Fruit fly (Drosophila melanogaster) whole organism, pupa: ENCODE results near the gene CG7320.

Experiments
- CG10348 ChIP-seq: fragments of 200-800 bp; sonication (Bioruptor generic); IDR thresholded peaks from 2 replicates; pipeline ENCODE4 v1.3.6; 2022; ENCODE audit warnings: missing biosample characterization, missing genetic modification characterization
- CG12605 ChIP-seq: fragments of 200-800 bp; sonication (Bioruptor generic); IDR thresholded peaks from 2 replicates; pipeline ENCODE4 v1.3.6; 2022; ENCODE audit warnings: missing biosample characterization, missing genetic modification characterization
- CG13204 ChIP-seq: fragments of 200-800 bp; sonication (Bioruptor generic); optimal IDR thresholded peaks from 2 replicates; lab custom pipeline; 2018; ENCODE audit warnings: missing biosample characterization, mild to moderate bottlenecking, missing genetic modification characterization, moderate library complexity
- CG14655 ChIP-seq: fragments of 200-800 bp; sonication (Bioruptor generic); optimal IDR thresholded peaks from 3 replicates; lab custom pipeline; 2017; ENCODE audit warnings: mild to moderate bottlenecking, missing biosample characterization, missing genetic modification reagents, missing genetic modification characterization
- CG15710 ChIP-seq: fragments of 200-800 bp; sonication (Bioruptor generic); optimal IDR thresholded peaks from 2 replicates; lab custom pipeline; 2018; ENCODE audit warnings: missing biosample characterization, mild to moderate bottlenecking, missing genetic modification characterization, moderate library complexity
- CG17806 ChIP-seq: fragments of 200-800 bp; sonication (Bioruptor generic); optimal IDR thresholded peaks from 2 replicates; lab custom pipeline; 2018; ENCODE audit warnings: missing biosample characterization, mild to moderate bottlenecking, missing genetic modification characterization, moderate library complexity
- CG32121 ChIP-seq: fragments of 200-800 bp; sonication (Bioruptor generic); IDR thresholded peaks from 2 replicates; pipeline ENCODE4 v1.3.6; 2022; ENCODE audit warnings: missing biosample characterization, missing genetic modification characterization
- CG34367 ChIP-seq: fragments of 200-800 bp; sonication (Bioruptor generic); optimal IDR thresholded peaks from 2 replicates; lab custom pipeline; 2018; ENCODE audit warnings: missing biosample characterization, mild to moderate bottlenecking, missing genetic modification characterization
- CG4496 ChIP-seq: fragments of 200-800 bp; sonication (Bioruptor generic); IDR thresholded peaks from 3 replicates; pipeline ENCODE4 v1.3.6; 2022; ENCODE audit warnings: missing biosample characterization, missing genetic modification characterization
- CG8159 ChIP-seq: fragments of 200-800 bp; sonication (Bioruptor generic); optimal IDR thresholded peaks from 3 replicates; lab custom pipeline; 2018; ENCODE audit warnings: missing biosample characterization, mild to moderate bottlenecking, missing genetic modification characterization, moderate library complexity
- CG8301 ChIP-seq: fragments of 200-800 bp; sonication (Bioruptor generic); optimal IDR thresholded peaks from 2 replicates; lab custom pipeline; 2018; ENCODE audit warnings: missing biosample characterization, mild to moderate bottlenecking, missing genetic modification characterization
- CG9948 ChIP-seq: fragments of 200-800 bp; sonication (Bioruptor generic); optimal IDR thresholded peaks from 2 replicates; lab custom pipeline; 2018; ENCODE audit warnings: missing biosample characterization, mild to moderate bottlenecking, missing genetic modification characterization, moderate library complexity
- D1 ChIP-seq: fragments of 200-800 bp; sonication (Bioruptor generic); optimal IDR thresholded peaks from 2 replicates; lab custom pipeline; 2018; ENCODE audit warnings: missing biosample characterization, mild to moderate bottlenecking, missing genetic modification characterization, moderate library complexity
- EcR ChIP-seq: fragments of 200-800 bp; sonication (Bioruptor generic); optimal IDR thresholded peaks from 3 replicates; lab custom pipeline; 2019; ENCODE audit warnings: missing biosample characterization, missing genetic modification characterization, mild to moderate bottlenecking, moderate library complexity, missing genetic modification reagents
- Ets98B ChIP-seq: fragments of 200-800 bp; sonication (Bioruptor generic); IDR thresholded peaks from 2 replicates; pipeline ENCODE4 v1.3.6; 2022; ENCODE audit warnings: missing biosample characterization, missing genetic modification characterization
- Pif1A ChIP-seq: fragments of 200-800 bp; sonication (Bioruptor generic); optimal IDR thresholded peaks from 3 replicates; lab custom pipeline; 2016; ENCODE audit warnings: missing biosample characterization, missing genetic modification characterization
- Pif1B ChIP-seq: fragments of 200-800 bp; sonication (Bioruptor generic); optimal IDR thresholded peaks from 3 replicates; lab custom pipeline; 2016; ENCODE audit warnings: missing biosample characterization, missing genetic modification characterization
- Snoo ChIP-seq: fragments of 200-800 bp; sonication (Bioruptor generic); optimal IDR thresholded peaks from 3 replicates; lab custom pipeline; 2017; ENCODE audit warnings: missing biosample characterization, mild to moderate bottlenecking, missing genetic modification characterization, inconsistent platforms
- fd96Ca ChIP-seq: fragments of 200-800 bp; sonication (Bioruptor generic); IDR thresholded peaks from 3 replicates; pipeline ENCODE4 v1.3.6; 2022; ENCODE audit warnings: missing biosample characterization, missing genetic modification characterization
- gl ChIP-seq: fragments of 200-800 bp; sonication (Bioruptor generic); optimal IDR thresholded peaks from 2 replicates; lab custom pipeline; 2018; ENCODE audit warnings: missing biosample characterization, mild to moderate bottlenecking, missing genetic modification characterization
- rn ChIP-seq: fragments of 200-800 bp; sonication (Bioruptor generic); IDR thresholded peaks from 2 replicates; pipeline ENCODE4 v1.3.6; 2022; ENCODE audit warnings: missing biosample characterization, missing genetic modification characterization

The CG7320 gene

dm6 chr3L:18238568-18238967 lies 37.3 kb downstream of the CG7320 start:
- TF ChIP-seq CG13204 (GFP tag; lab: Kevin White, UChicago) (peak; percentile 3), gl (peak; percentile 67), CG4496 (GFP tag; lab: Robert Waterston, UW) (peak; percentile 80), EcR (GFP tag; lab: Kevin White, UChicago) (no peak), CG14655 (GFP tag; lab: Kevin White, UChicago) (peak; percentile 96), D1 (tag; lab: Kevin White, UChicago) (peak; percentile 93), Snoo (tag; lab: Kevin White, UChicago) (peak; percentile 13), CG8301 (tag; lab: Kevin White, UChicago) (peak; percentile 90), CG32121 (GFP tag; lab: Robert Waterston, UW) (peak; percentile 64; the same call in 1 of the 2 replicates), rn (GFP tag; lab: Robert Waterston, UW) (0 out of 2 replicates have a peak, but pooled peaks have one; percentile 35), CG12605 (GFP tag; lab: Robert Waterston, UW) (peak; percentile 68; the same call in 1 of the 2 replicates), CG17806 (tag; lab: Kevin White, UChicago) (peak; percentile 95), CG34367 (tag; lab: Kevin White, UChicago) (peak; percentile 93), CG8159 (tag; lab: Kevin White, UChicago) (peak; percentile 86), fd96Ca (GFP tag; lab: Robert Waterston, UW) (peak; percentile 28; the same call in 1 of the 3 replicates), CG10348 (GFP tag; lab: Robert Waterston, UW) (no peak), Ets98B (peak; percentile 62), CG15710 (tag; lab: Kevin White, UChicago) (peak; percentile 87), Pif1A (GFP tag; lab: Kevin White, UChicago) (peak; percentile 76), Pif1B (GFP tag; lab: Kevin White, UChicago) (peak; percentile 73), CG9948 (peak; percentile 95)

dm6 chr3L:18239036-18239940 lies 38.0 kb downstream of the CG7320 start:
- peak; percentile 8 for TF ChIP-seq CG8301 (tag; lab: Kevin White, UChicago)
- peak; percentile 15 for TF ChIP-seq CG9948
- TF ChIP-seq CG34367 (tag; lab: Kevin White, UChicago), result peak; percentile 29
- 0 out of 3 replicates have a peak, but pooled peaks have one; percentile 27 for TF ChIP-seq CG4496 (GFP tag; lab: Robert Waterston, UW)
- peak; percentile 51; the same call in 1 of the 3 replicates for TF ChIP-seq fd96Ca (GFP tag; lab: Robert Waterston, UW)
- TF ChIP-seq CG12605 (GFP tag; lab: Robert Waterston, UW), result no peak; the same call in 1 of the 2 replicates
- peak; percentile 86 for TF ChIP-seq EcR (GFP tag; lab: Kevin White, UChicago)
- peak; percentile 22; the same call in 1 of the 2 replicates for TF ChIP-seq CG32121 (GFP tag; lab: Robert Waterston, UW)
- TF ChIP-seq Ets98B, result peak; percentile 13; the same call in 1 of the 2 replicates
- TF ChIP-seq CG15710 (tag; lab: Kevin White, UChicago), result peak; percentile 21
- no peak for TF ChIP-seq CG10348 (GFP tag; lab: Robert Waterston, UW)
- no peak for TF ChIP-seq CG13204 (GFP tag; lab: Kevin White, UChicago)
- TF ChIP-seq Pif1A (GFP tag; lab: Kevin White, UChicago), result peak; percentile 37
- peak; percentile 26 for TF ChIP-seq CG8159 (tag; lab: Kevin White, UChicago)
- peak; percentile 32; the same call in 1 of the 2 replicates for TF ChIP-seq rn (GFP tag; lab: Robert Waterston, UW)
- peak; percentile 23 for TF ChIP-seq CG17806 (tag; lab: Kevin White, UChicago)
- no peak for TF ChIP-seq D1 (tag; lab: Kevin White, UChicago)
- no peak for TF ChIP-seq gl
- no peak for TF ChIP-seq CG14655 (GFP tag; lab: Kevin White, UChicago)
- TF ChIP-seq Snoo (tag; lab: Kevin White, UChicago), result no peak

dm6 chr3L:18240348-18240812 lies 39.1 kb downstream of the CG7320 start:
- no peak for TF ChIP-seq CG8301 (tag; lab: Kevin White, UChicago)
- no peak for TF ChIP-seq Snoo (tag; lab: Kevin White, UChicago)
- TF ChIP-seq rn (GFP tag; lab: Robert Waterston, UW), result 0 out of 2 replicates have a peak, but pooled peaks have one; percentile 6
- peak; percentile 12; the same call in 1 of the 2 replicates for TF ChIP-seq Ets98B
- no peak for TF ChIP-seq gl
- TF ChIP-seq CG13204 (GFP tag; lab: Kevin White, UChicago), result peak; percentile 83
- peak; percentile 84 for TF ChIP-seq EcR (GFP tag; lab: Kevin White, UChicago)
- peak; percentile 19 for TF ChIP-seq CG34367 (tag; lab: Kevin White, UChicago)
- TF ChIP-seq CG4496 (GFP tag; lab: Robert Waterston, UW), result peak; percentile 73; the same call in 2 of the 3 replicates
- TF ChIP-seq CG12605 (GFP tag; lab: Robert Waterston, UW), result no peak
- peak; percentile 44 for TF ChIP-seq CG9948
- TF ChIP-seq fd96Ca (GFP tag; lab: Robert Waterston, UW), result peak; percentile 39; the same call in 1 of the 3 replicates
- TF ChIP-seq CG32121 (GFP tag; lab: Robert Waterston, UW), result 0 out of 2 replicates have a peak, but pooled peaks have one; percentile 39
- peak; percentile 14 for TF ChIP-seq CG14655 (GFP tag; lab: Kevin White, UChicago)
- TF ChIP-seq CG15710 (tag; lab: Kevin White, UChicago), result peak; percentile 40
- TF ChIP-seq CG17806 (tag; lab: Kevin White, UChicago), result peak; percentile 34
- TF ChIP-seq, all 21 proteins: peak for 12

dm6 chr3L:18240986-18241625 lies 39.8 kb downstream of the CG7320 start:
- TF ChIP-seq CG8301 (tag; lab: Kevin White, UChicago) (peak; percentile 54), EcR (GFP tag; lab: Kevin White, UChicago) (no peak), CG10348 (GFP tag; lab: Robert Waterston, UW) (no peak), gl (no peak), CG13204 (GFP tag; lab: Kevin White, UChicago) (no peak), Ets98B (no peak), CG9948 (peak; percentile 32), CG12605 (GFP tag; lab: Robert Waterston, UW) (no peak), CG34367 (tag; lab: Kevin White, UChicago) (peak; percentile 52), CG15710 (tag; lab: Kevin White, UChicago) (peak; percentile 56), CG17806 (tag; lab: Kevin White, UChicago) (peak; percentile 55), fd96Ca (GFP tag; lab: Robert Waterston, UW) (no peak), CG32121 (GFP tag; lab: Robert Waterston, UW) (no peak), Snoo (tag; lab: Kevin White, UChicago) (peak; percentile 57), CG14655 (GFP tag; lab: Kevin White, UChicago) (peak; percentile 74), D1 (tag; lab: Kevin White, UChicago) (no peak), Pif1B (GFP tag; lab: Kevin White, UChicago) (peak; percentile 52), rn (GFP tag; lab: Robert Waterston, UW) (no peak), CG8159 (tag; lab: Kevin White, UChicago) (peak; percentile 70), Pif1A (GFP tag; lab: Kevin White, UChicago) (peak; percentile 41), CG4496 (GFP tag; lab: Robert Waterston, UW) (no peak)
